Fruit fly (Drosophila melanogaster): ENCODE results near the gene CG33322.

The CG33322 gene

dm6 chr2L:20811039-20811652, 4.9 kb downstream of the CG33322 start (continued):
- TF ChIP-seq CG8281 (tag; optimal IDR thresholded peaks at IDR 0.05) (no peak), CG9437 (GFP tag; optimal IDR thresholded peaks at IDR 0.05) (peak; percentile 38), CG9817 (tag; optimal IDR thresholded peaks at IDR 0.05) (peak; percentile 24), sim (GFP tag; IDR thresholded peaks at IDR 0.05) (no peak), kah (GFP tag; optimal IDR thresholded peaks at IDR 0.05) (no peak), CG5180 (GFP tag; optimal IDR thresholded peaks at IDR 0.05) (peak; percentile 28), Pdp1 (GFP tag; optimal IDR thresholded peaks at IDR 0.05) (peak in 1 of 2 experiments; percentile 84), chif (GFP tag; optimal IDR thresholded peaks at IDR 0.05) (peak in 1 of 2 experiments; percentile 35), repo (GFP tag; optimal IDR thresholded peaks at IDR 0.05) (no peak), CG7745 (tag; optimal IDR thresholded peaks at IDR 0.05) (no peak), fd64A (GFP tag; optimal IDR thresholded peaks at IDR 0.05) (no peak), Rfx (GFP tag; IDR thresholded peaks at IDR 0.05) (peak; percentile 51), aop (GFP tag; IDR thresholded peaks at IDR 0.05) (no peak), jing (GFP tag; optimal IDR thresholded peaks at IDR 0.05) (peak; percentile 10), chinmo (GFP tag; IDR thresholded peaks at IDR 0.05; ENCODE audit: partially characterized antibody) (0 out of 4 replicates have a peak, but pooled peaks have one; percentile 36), CG9609 (GFP tag; optimal IDR thresholded peaks at IDR 0.05) (no peak), esg (GFP tag; conservative IDR thresholded peaks at IDR 0.05) (peak; percentile 63), CG13424 (tag; optimal IDR thresholded peaks at IDR 0.05) (peak; percentile 55), CG18011 (GFP tag; optimal IDR thresholded peaks at IDR 0.05) (no peak), tio (GFP tag; optimal IDR thresholded peaks at IDR 0.05) (no peak), Dbx (GFP tag; IDR thresholded peaks at IDR 0.05) (no peak), bsh (GFP tag; optimal IDR thresholded peaks at IDR 0.05) (peak; percentile 59 to 62), CG34422 (GFP tag; IDR thresholded peaks at IDR 0.05) (0 out of 3 replicates have a peak, but pooled peaks have one; percentile 30), so (GFP tag; IDR thresholded peaks at IDR 0.05) (peak; percentile 64; the same call in 2 of the 3 replicates), CG17385 (GFP tag; optimal IDR thresholded peaks at IDR 0.05) (peak; percentile 55), CG31441 (GFP tag; IDR thresholded peaks at IDR 0.05) (peak; percentile 66), CG10209 (GFP tag; optimal IDR thresholded peaks at IDR 0.05) (peak; percentile 47), Lim3 (GFP tag; IDR thresholded peaks at IDR 0.05) (no peak), CG12391 (tag; optimal IDR thresholded peaks at IDR 0.05) (peak; percentile 51), CG7271 (tag; optimal IDR thresholded peaks at IDR 0.05) (no peak), seq (GFP tag; IDR thresholded peaks at IDR 0.05) (peak; percentile 26; the same call in 1 of the 2 replicates), tup (GFP tag; optimal IDR thresholded peaks at IDR 0.05) (peak; percentile 11), CoRest (tag; optimal IDR thresholded peaks at IDR 0.05) (peak; percentile 38), CG14667 (GFP tag; IDR thresholded peaks at IDR 0.05) (0 out of 2 replicates have a peak, but pooled peaks have one; percentile 30), CG8944 (GFP tag; optimal IDR thresholded peaks at IDR 0.05) (no peak), org-1 (GFP tag; optimal IDR thresholded peaks at IDR 0.05) (peak; percentile 15), CG2712 (tag; optimal IDR thresholded peaks at IDR 0.05) (peak; percentile 57), CG34224 (GFP tag; IDR thresholded peaks at IDR 0.05; ENCODE audit: partially characterized antibody) (no peak), ERR (GFP tag; optimal IDR thresholded peaks at IDR 0.05) (no peak), E2f1 (GFP tag; IDR thresholded peaks at IDR 0.05) (peak; percentile 55; the same call in 1 of the 2 replicates), CG33213 (GFP tag; optimal IDR thresholded peaks at IDR 0.05) (no peak), CG17186 (GFP tag; optimal IDR thresholded peaks at IDR 0.05) (no peak), CG8089 (GFP tag; optimal IDR thresholded peaks at IDR 0.05) (no peak), CkIIα-i1 (GFP tag; IDR thresholded peaks at IDR 0.05) (no peak), crc (GFP tag; optimal IDR thresholded peaks at IDR 0.05) (no peak), Gug (GFP tag; IDR thresholded peaks at IDR 0.05) (0 out of 4 replicates have a peak, but pooled peaks have one; percentile 7), nau (GFP tag; optimal IDR thresholded peaks at IDR 0.05) (peak; percentile 18), Aef1 (GFP tag; IDR thresholded peaks at IDR 0.05) (0 out of 3 replicates have a peak, but pooled peaks have one; percentile 20), Deaf1 (tag; optimal IDR thresholded peaks at IDR 0.05) (peak; percentile 42)

All from whole organism, embryonic.